Worm (Caenorhabditis elegans) whole organism, mixed stage, embryonic: Measurements from ENCODE around the gene R07G3.8.

Experiments used
- lin-13 ChIP-seq: fragments of 150-350 bp; optimal IDR thresholded peaks from 2 replicates; lab custom pipeline; 2014; ENCODE audit warnings: missing biosample characterization, missing genetic modification characterization
- lsy-2 ChIP-seq: fragments of 150-350 bp; optimal IDR thresholded peaks from 2 replicates; lab custom pipeline; 2014; ENCODE audit warnings: missing biosample characterization, missing genetic modification characterization
- mab-5 ChIP-seq: fragments of 150-350 bp; optimal IDR thresholded peaks from 2 replicates; lab custom pipeline; 2014; ENCODE audit warnings: missing biosample characterization, missing genetic modification characterization
- nhr-237 ChIP-seq: fragments of 150-350 bp; optimal IDR thresholded peaks from 2 replicates; lab custom pipeline; 2014; ENCODE audit warnings: missing biosample characterization, missing genetic modification characterization
- nhr-28 ChIP-seq: fragments of 150-350 bp; optimal IDR thresholded peaks from 2 replicates; lab custom pipeline; 2014; ENCODE audit warnings: missing biosample characterization, missing genetic modification characterization
- pha-4 ChIP-seq: fragments of 150-350 bp; optimal IDR thresholded peaks from 2 replicates; lab custom pipeline; 2018; ENCODE audit warnings: missing biosample characterization, missing genetic modification reagents, missing genetic modification characterization
- snpc-4 ChIP-seq: fragments of 150-350 bp; optimal IDR thresholded peaks from 2 replicates; lab custom pipeline; 2014; ENCODE audit warnings: missing biosample characterization, missing genetic modification characterization
- sptf-1 ChIP-seq: sonication (generic microtip); optimal IDR thresholded peaks from 2 replicates; lab custom pipeline; 2017; ENCODE audit warnings: mild to moderate bottlenecking, missing genetic modification characterization, moderate library complexity, missing compliant biosample characterization
- unc-120 ChIP-seq: sonication (generic microtip); optimal IDR thresholded peaks from 2 replicates; lab custom pipeline; 2017; ENCODE audit warnings: missing genetic modification characterization, missing compliant biosample characterization; ENCODE audit not compliant: poor library complexity, severe bottlenecking
- unc-39 ChIP-seq: fragments of 150-350 bp; optimal IDR thresholded peaks from 2 replicates; lab custom pipeline; 2014; ENCODE audit warnings: missing biosample characterization, missing genetic modification characterization
- unc-62 ChIP-seq: fragments of 150-350 bp; optimal IDR thresholded peaks from 2 replicates; lab custom pipeline; 2014; ENCODE audit warnings: missing biosample characterization, missing genetic modification reagents, missing genetic modification characterization
- ztf-11 ChIP-seq: fragments of 150-350 bp; optimal IDR thresholded peaks from 2 replicates; lab custom pipeline; 2014; ENCODE audit warnings: missing biosample characterization, missing genetic modification characterization

- TF ChIP-seq ztf-11 (tag; lab: Kevin White, UChicago) = no peak
- no peak for TF ChIP-seq nhr-237 (tag; lab: Kevin White, UChicago)
- TF ChIP-seq mab-5 (tag; lab: Kevin White, UChicago) = no peak
- no peak for TF ChIP-seq sptf-1
- TF ChIP-seq lin-13 (tag; lab: Kevin White, UChicago) = no peak
- TF ChIP-seq pha-4 (tag; lab: Kevin White, UChicago) = no peak
- TF ChIP-seq unc-62 (GFP tag; lab: Kevin White, UChicago) = no peak
- no peak for TF ChIP-seq lsy-2
- TF ChIP-seq unc-39 (tag; lab: Kevin White, UChicago) = no peak
- no peak for TF ChIP-seq nhr-28 (tag; lab: Kevin White, UChicago)
- no peak for TF ChIP-seq unc-120 (tag; lab: Kevin White, UChicago)
- no peak for TF ChIP-seq snpc-4 (tag; lab: Kevin White, UChicago)
These were observed 32.0 kb downstream of the R07G3.8 start for ce11 chrII:7588295-7588694.
